Fruit fly (Drosophila melanogaster) whole organism, embryonic: ENCODE results near the gene CG8925.

Experiments
- Aef1 ChIP-seq: fragments of 200-800 bp; sonication (Bioruptor generic); IDR thresholded peaks from 3 replicates; pipeline ENCODE4 v1.3.6; 2022; ENCODE audit warnings: missing biosample characterization, missing genetic modification characterization
- Awh ChIP-seq: fragments of 200-800 bp; sonication (Bioruptor generic); IDR thresholded peaks from 2 replicates; pipeline ENCODE4, ENCODE4 v1.3.6; 2022; ENCODE audit warnings: missing biosample characterization, missing genetic modification characterization
- Bgb ChIP-seq: fragments of 200-800 bp; sonication (Bioruptor generic); IDR thresholded peaks from 2 replicates; pipeline ENCODE4 v1.3.6; 2022; ENCODE audit warnings: missing biosample characterization, missing genetic modification characterization; ENCODE audit not compliant: partially characterized antibody
- C15 ChIP-seq: fragments of 200-800 bp; sonication (Bioruptor generic); IDR thresholded peaks from 3 replicates; pipeline ENCODE4 v1.3.6; 2022; ENCODE audit warnings: missing biosample characterization, missing genetic modification characterization
- CG10267 ChIP-seq: fragments of 200-800 bp; sonication (Bioruptor generic); optimal IDR thresholded peaks from 2 replicates; lab custom pipeline; 2018; ENCODE audit warnings: missing biosample characterization, mild to moderate bottlenecking, missing genetic modification characterization, moderate library complexity
- CG13296 ChIP-seq: fragments of 200-800 bp; sonication (Bioruptor generic); optimal IDR thresholded peaks from 3 replicates; lab custom pipeline; 2018; ENCODE audit warnings: missing biosample characterization, mild to moderate bottlenecking, missing genetic modification characterization
- CG18476 ChIP-seq: fragments of 200-800 bp; sonication (Bioruptor generic); optimal IDR thresholded peaks from 2 replicates; lab custom pipeline; 2016; ENCODE audit warnings: missing biosample characterization, mild to moderate bottlenecking, missing genetic modification characterization
- CG2120 ChIP-seq: fragments of 200-800 bp; sonication (Bioruptor generic); optimal IDR thresholded peaks from 3 replicates; lab custom pipeline; 2016; ENCODE audit warnings: missing biosample characterization, missing genetic modification characterization
- CG3065 ChIP-seq: fragments of 200-800 bp; sonication (Bioruptor generic); optimal IDR thresholded peaks from 2 replicates; lab custom pipeline; 2016; ENCODE audit warnings: missing biosample characterization, missing genetic modification characterization
- CG31365 ChIP-seq: fragments of 200-800 bp; sonication (Bioruptor generic); optimal IDR thresholded peaks from 2 replicates; lab custom pipeline; 2018; ENCODE audit warnings: missing biosample characterization, mild to moderate bottlenecking, missing genetic modification characterization
- CG3281 ChIP-seq: fragments of 200-800 bp; sonication (Bioruptor generic); optimal IDR thresholded peaks from 3 replicates; lab custom pipeline; 2017; ENCODE audit warnings: missing biosample characterization, mild to moderate bottlenecking, missing genetic modification characterization
- CG3407 ChIP-seq: fragments of 200-800 bp; sonication (Bioruptor generic); optimal IDR thresholded peaks from 2 replicates; lab custom pipeline; 2018; ENCODE audit warnings: missing biosample characterization, mild to moderate bottlenecking, missing genetic modification characterization
- CG6175 ChIP-seq: fragments of 200-800 bp; sonication (Bioruptor generic); IDR thresholded peaks from 3 replicates; pipeline ENCODE4 v1.3.6; 2022; ENCODE audit warnings: missing biosample characterization, missing genetic modification characterization
- CG6272 ChIP-seq: fragments of 200-800 bp; sonication (Bioruptor generic); IDR thresholded peaks from 2 replicates; pipeline ENCODE4 v1.3.6; 2022; ENCODE audit warnings: missing biosample characterization, missing genetic modification characterization
- CG6654 ChIP-seq: fragments of 200-800 bp; sonication (Bioruptor generic); optimal IDR thresholded peaks from 2 replicates; lab custom pipeline; 2017; ENCODE audit warnings: missing biosample characterization, mild to moderate bottlenecking, missing genetic modification characterization
- CG7372 ChIP-seq: fragments of 200-800 bp; sonication (Bioruptor generic); IDR thresholded peaks from 2 replicates; pipeline ENCODE4 v1.3.6; 2022; ENCODE audit warnings: missing biosample characterization, missing genetic modification characterization
- CG8281 ChIP-seq: fragments of 200-800 bp; sonication (Bioruptor generic); optimal IDR thresholded peaks from 2 replicates; lab custom pipeline; 2018; ENCODE audit warnings: missing biosample characterization, mild to moderate bottlenecking, missing genetic modification characterization, moderate library complexity
- CG8388 ChIP-seq: fragments of 200-800 bp; sonication (Bioruptor generic); optimal IDR thresholded peaks from 2 replicates; lab custom pipeline; 2019; ENCODE audit warnings: missing biosample characterization, mild to moderate bottlenecking, missing genetic modification characterization, moderate library complexity
- D19A ChIP-seq: fragments of 200-800 bp; optimal IDR thresholded peaks from 3 replicates; lab custom pipeline; 2019; ENCODE audit warnings: missing biosample characterization, mild to moderate bottlenecking, missing genetic modification characterization, moderate library complexity
- Dll ChIP-seq: fragments of 200-800 bp; sonication (Bioruptor generic); IDR thresholded peaks from 4 replicates; pipeline ENCODE4 v1.3.6; 2022; ENCODE audit warnings: missing biosample characterization, missing genetic modification characterization; ENCODE audit not compliant: partially characterized antibody
- Fer2 ChIP-seq: fragments of 200-800 bp; sonication (Bioruptor generic); optimal IDR thresholded peaks from 2 replicates; lab custom pipeline; 2018; ENCODE audit warnings: missing biosample characterization, mild to moderate bottlenecking, missing genetic modification characterization, moderate library complexity
- H15 ChIP-seq: fragments of 200-800 bp; sonication (Bioruptor generic); IDR thresholded peaks from 3 replicates; pipeline ENCODE4 v1.3.6; 2022; ENCODE audit warnings: missing biosample characterization, missing genetic modification characterization
- Hmx ChIP-seq: fragments of 200-800 bp; sonication (Bioruptor generic); optimal IDR thresholded peaks from 2 replicates; lab custom pipeline; 2016; ENCODE audit warnings: missing biosample characterization, missing genetic modification characterization
- MBD-R2 ChIP-seq: fragments of 200-800 bp; sonication (Bioruptor generic); IDR thresholded peaks from 2 replicates; pipeline ENCODE4 v1.3.6; 2022; ENCODE audit warnings: missing biosample characterization, missing genetic modification characterization
- Med ChIP-seq: fragments of 200-800 bp; sonication (Bioruptor generic); peaks from one replicate; lab custom pipeline; 2016; ENCODE audit warnings: missing biosample characterization, missing genetic modification characterization, mild to moderate bottlenecking, inconsistent platforms, moderate library complexity
- NC2α ChIP-seq: fragments of 200-800 bp; sonication (Bioruptor generic); optimal IDR thresholded peaks from 2 replicates; lab custom pipeline; 2016; ENCODE audit warnings: missing biosample characterization, missing genetic modification characterization
- Nf-YB ChIP-seq: fragments of 200-800 bp; sonication (Bioruptor generic); optimal IDR thresholded peaks from 3 replicates; lab custom pipeline; 2019; ENCODE audit warnings: missing biosample characterization, mild to moderate bottlenecking, missing genetic modification characterization, moderate library complexity
- Nf-YC ChIP-seq: fragments of 200-800 bp; optimal IDR thresholded peaks from 3 replicates; lab custom pipeline; 2019; ENCODE audit warnings: missing biosample characterization, mild to moderate bottlenecking, missing genetic modification characterization, moderate library complexity
- Pdp1 ChIP-seq, 2 experiments: fragments of 200-800 bp; sonication (Bioruptor generic); optimal IDR thresholded peaks; 3 replicates each; lab custom pipeline; 2016; ENCODE audit warnings: missing biosample characterization in 2 of 2, missing genetic modification characterization in 2 of 2, mild to moderate bottlenecking in 1 of 2, moderate library complexity in 1 of 2
- Ssrp ChIP-seq: fragments of 200-800 bp; sonication (Bioruptor generic); optimal IDR thresholded peaks from 2 replicates; lab custom pipeline; 2018; ENCODE audit warnings: missing biosample characterization, mild to moderate bottlenecking, missing genetic modification characterization, moderate library complexity
- bcd ChIP-seq: fragments of 200-800 bp; sonication (Bioruptor generic); optimal IDR thresholded peaks from 2 replicates; lab custom pipeline; 2017; ENCODE audit warnings: missing biosample characterization, mild to moderate bottlenecking, missing genetic modification characterization
- dm ChIP-seq: fragments of 200-800 bp; sonication (Bioruptor generic); optimal IDR thresholded peaks from 3 replicates; lab custom pipeline; 2016; ENCODE audit warnings: missing biosample characterization, missing genetic modification characterization
- dmrt11E ChIP-seq: fragments of 200-800 bp; sonication (Bioruptor generic); optimal IDR thresholded peaks from 3 replicates; lab custom pipeline; 2018; ENCODE audit warnings: missing biosample characterization, mild to moderate bottlenecking, missing genetic modification characterization, moderate library complexity
- dmrt99B ChIP-seq: fragments of 200-800 bp; sonication (Bioruptor generic); optimal IDR thresholded peaks from 2 replicates; lab custom pipeline; 2018; ENCODE audit warnings: missing biosample characterization, mild to moderate bottlenecking, missing genetic modification characterization, moderate library complexity
- ftz-f1 ChIP-seq: fragments of 200-800 bp; sonication (Bioruptor generic); optimal IDR thresholded peaks from 2 replicates; lab custom pipeline; 2016; ENCODE audit warnings: missing biosample characterization, missing genetic modification characterization
- gce ChIP-seq: fragments of 200-800 bp; sonication (Bioruptor generic); IDR thresholded peaks from 3 replicates; pipeline ENCODE4 v1.3.6; 2022; ENCODE audit warnings: missing biosample characterization, missing genetic modification characterization
- gsb-n ChIP-seq: fragments of 200-800 bp; sonication (Bioruptor generic); optimal IDR thresholded peaks from 3 replicates; lab custom pipeline; 2018; ENCODE audit warnings: missing biosample characterization, mild to moderate bottlenecking, missing genetic modification characterization
- kay ChIP-seq: fragments of 200-800 bp; sonication (Bioruptor generic); optimal IDR thresholded peaks from 2 replicates; lab custom pipeline; 2016; ENCODE audit warnings: missing biosample characterization, missing genetic modification characterization
- kni ChIP-seq: fragments of 200-800 bp; sonication (Bioruptor generic); optimal IDR thresholded peaks from 3 replicates; lab custom pipeline; 2017; ENCODE audit warnings: mild to moderate bottlenecking, missing biosample characterization, missing genetic modification reagents, missing genetic modification characterization
- lov ChIP-seq, 2 experiments: fragments of 200-800 bp in 1 of 2; fragments of >200 bp in 1 of 2; sonication (Bioruptor generic) in 1 of 2; IDR thresholded peaks in 1 of 2; optimal IDR thresholded peaks in 1 of 2; 2 replicates in 1 of 2; 3 replicates in 1 of 2; pipeline versions ENCODE4 v1.3.6 to Lab custom; 2017 to 2022; ENCODE audit warnings: missing biosample characterization in 1 of 2, missing genetic modification characterization in 1 of 2
- luna ChIP-seq: fragments of 200-800 bp; sonication (Bioruptor generic); optimal IDR thresholded peaks from 2 replicates; lab custom pipeline; 2016; ENCODE audit warnings: missing biosample characterization, missing genetic modification characterization
- mld ChIP-seq: fragments of 200-800 bp; sonication (Bioruptor generic); IDR thresholded peaks from 3 replicates; pipeline ENCODE4 v1.3.6; 2022; ENCODE audit warnings: missing biosample characterization, missing genetic modification characterization; ENCODE audit not compliant: partially characterized antibody
- odd ChIP-seq: fragments of 200-800 bp; sonication (Bioruptor generic); optimal IDR thresholded peaks from 2 replicates; lab custom pipeline; 2017; ENCODE audit warnings: missing biosample characterization, mild to moderate bottlenecking, missing genetic modification characterization
- pros ChIP-seq: fragments of 200-800 bp; sonication (Bioruptor generic); optimal IDR thresholded peaks from 3 replicates; lab custom pipeline; 2019; ENCODE audit warnings: missing biosample characterization, mild to moderate bottlenecking, missing genetic modification characterization, moderate library complexity
- psq ChIP-seq: fragments of 200-800 bp; sonication (Bioruptor generic); optimal IDR thresholded peaks from 2 replicates; lab custom pipeline; 2017; ENCODE audit warnings: missing biosample characterization, missing genetic modification characterization
- run ChIP-seq: fragments of 200-800 bp; sonication (Bioruptor generic); optimal IDR thresholded peaks from 3 replicates; lab custom pipeline; 2018; ENCODE audit warnings: missing biosample characterization, mild to moderate bottlenecking, missing genetic modification characterization
- schlank ChIP-seq: fragments of 200-800 bp; sonication (Bioruptor generic); optimal IDR thresholded peaks from 2 replicates; lab custom pipeline; 2018; ENCODE audit warnings: missing biosample characterization, mild to moderate bottlenecking, missing genetic modification characterization
- sima ChIP-seq: fragments of 200-800 bp; sonication (Bioruptor generic); optimal IDR thresholded peaks from 2 replicates; lab custom pipeline; 2016; ENCODE audit warnings: missing biosample characterization, missing genetic modification characterization
- tna ChIP-seq: fragments of 200-800 bp; sonication (Bioruptor generic); IDR thresholded peaks from 2 replicates; pipeline ENCODE4 v1.3.6; 2022; ENCODE audit warnings: missing biosample characterization, missing genetic modification characterization; ENCODE audit not compliant: partially characterized antibody

CG8925 gene

DNA sequence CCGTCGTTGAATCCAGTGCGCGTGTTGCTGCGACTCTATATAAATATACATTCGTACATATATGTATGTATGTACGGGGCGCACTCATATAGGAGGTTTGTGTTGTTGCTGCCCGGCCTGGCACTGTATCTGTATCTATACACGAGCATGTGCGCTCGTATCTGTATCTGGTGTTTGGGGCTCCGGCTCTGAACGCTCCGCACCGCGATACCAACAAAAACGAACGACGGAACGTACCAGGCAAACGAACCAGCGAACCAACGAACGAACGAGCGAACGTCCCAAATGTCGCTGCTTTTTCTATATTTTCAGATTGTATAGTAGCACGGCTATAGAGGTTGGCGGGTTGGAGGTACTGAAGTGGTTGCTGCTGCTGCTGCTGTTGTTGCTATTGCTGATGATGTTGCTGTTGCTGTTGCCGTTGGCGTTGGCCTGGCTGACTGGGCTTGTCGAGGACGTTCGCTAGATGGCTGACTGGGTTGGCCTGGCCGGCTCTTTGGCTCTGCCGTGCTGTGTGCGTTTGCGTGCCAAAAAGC, 35.4 kb downstream of the CG8925 start (continued):
- TF ChIP-seq Med (GFP tag; lab: Kevin White, UChicago) (peak; percentile 88), lov (optimal IDR thresholded peaks at IDR 0.05; lab: Kevin White, UChicago) (no peak), lov (GFP tag; IDR thresholded peaks at IDR 0.05; lab: Robert Waterston, UW) (0 out of 3 replicates have a peak, but pooled peaks have one; percentile 67), CG10267 (tag; lab: Kevin White, UChicago) (no peak), Hmx (GFP tag; lab: Kevin White, UChicago) (no peak), psq (peak; percentile 36), schlank (tag; lab: Kevin White, UChicago) (no peak), run (tag; lab: Kevin White, UChicago) (no peak), C15 (0 out of 3 replicates have a peak, but pooled peaks have one; percentile 12), CG6175 (peak; percentile 83), tna (GFP tag; lab: Robert Waterston, UW) (0 out of 2 replicates have a peak, but pooled peaks have one; percentile 9), bcd (GFP tag; lab: Kevin White, UChicago) (no peak), Nf-YC (tag; lab: Kevin White, UChicago) (peak; percentile 24), Ssrp (tag; lab: Kevin White, UChicago) (no peak), CG6272 (GFP tag; lab: Robert Waterston, UW) (no peak; the same call in 1 of the 2 replicates), H15 (GFP tag; lab: Robert Waterston, UW) (0 out of 3 replicates have a peak, but pooled peaks have one; percentile 8), dmrt99B (tag; lab: Kevin White, UChicago) (peak; percentile 7), D19A (no peak), ftz-f1 (peak; percentile 94), pros (peak; percentile 48), Bgb (GFP tag; lab: Robert Waterston, UW) (peak; percentile 38; the same call in 1 of the 2 replicates), NC2α (no peak), sima (GFP tag; lab: Kevin White, UChicago) (no peak), CG18476 (no peak), CG8281 (tag; lab: Kevin White, UChicago) (no peak), CG3065 (GFP tag; lab: Kevin White, UChicago) (no peak), kni (peak; percentile 82), kay (GFP tag; lab: Kevin White, UChicago) (no peak), CG3407 (no peak), Nf-YB (GFP tag; lab: Kevin White, UChicago) (peak; percentile 30), gce (no peak), CG8388 (GFP tag; lab: Kevin White, UChicago) (no peak), dmrt11E (tag; lab: Kevin White, UChicago) (no peak), Dll (GFP tag; lab: Robert Waterston, UW) (0 out of 4 replicates have a peak, but pooled peaks have one; percentile 22), MBD-R2 (no peak; the same call in 1 of the 2 replicates), luna (GFP tag; lab: Kevin White, UChicago) (no peak), CG7372 (GFP tag; lab: Robert Waterston, UW) (no peak), gsb-n (tag; lab: Kevin White, UChicago) (no peak), Pdp1 (GFP tag; optimal IDR thresholded peaks at IDR 0.05; lab: Kevin White, UChicago) (peak in 1 of 2 experiments; percentile 27), mld (no peak), CG13296 (GFP tag; lab: Kevin White, UChicago) (peak; percentile 37), CG2120 (GFP tag; lab: Kevin White, UChicago) (peak; percentile 43), Fer2 (tag; lab: Kevin White, UChicago) (no peak), CG3281 (no peak), CG6654 (GFP tag; lab: Kevin White, UChicago) (no peak), CG31365 (tag; lab: Kevin White, UChicago) (peak; percentile 15), odd (GFP tag; lab: Kevin White, UChicago) (peak; percentile 36), dm (GFP tag; lab: Kevin White, UChicago) (peak; percentile 71), Awh (GFP tag; lab: Robert Waterston, UW) (no peak), Aef1 (GFP tag; lab: Robert Waterston, UW) (peak; percentile 71)
